Worm (Caenorhabditis elegans): ENCODE measurements around the gene npr-22.
A peak's percentile ranks its signal among the peaks of the same experiment; 100 is the strongest.

The npr-22 gene

ce11 chrIV:8520594-8520993 lies 38.6 kb upstream of the npr-22 start, which contains the start of gene pkg-2:
pkg-2 (plus strand) TSS chrIV:8520894.
- no peak for TF ChIP-seq lim-6 (tag; optimal IDR thresholded peaks at IDR 0.05)
- no peak for TF ChIP-seq elt-2 (tag; optimal IDR thresholded peaks at IDR 0.05)
- no peak for TF ChIP-seq F13H6.1 (tag; optimal IDR thresholded peaks at IDR 0.05)
- no peak for TF ChIP-seq ceh-2 (tag; optimal IDR thresholded peaks at IDR 0.05)
- no peak for TF ChIP-seq ref-2 (tag; optimal IDR thresholded peaks at IDR 0.05)
- TF ChIP-seq fkh-10 (GFP tag; optimal IDR thresholded peaks at IDR 0.05): no peak
- no peak for TF ChIP-seq sox-2 (GFP tag; IDR thresholded peaks at IDR 0.05)
- TF ChIP-seq pat-9 (tag; optimal IDR thresholded peaks at IDR 0.05): no peak

ce11 chrIV:8523981-8524380 lies 35.3 kb upstream of the npr-22 start:
- TF ChIP-seq ceh-19 (GFP tag; optimal IDR thresholded peaks at IDR 0.05) (no peak), pat-9 (tag; optimal IDR thresholded peaks at IDR 0.05) (no peak), unc-42 (tag; optimal IDR thresholded peaks at IDR 0.05) (no peak), gmeb-2 (tag; optimal IDR thresholded peaks at IDR 0.05) (no peak), pag-3 (tag; optimal IDR thresholded peaks at IDR 0.05; ENCODE audit: borderline replicate concordance) (no peak), ttx-3 (tag; optimal IDR thresholded peaks at IDR 0.05) (no peak), madf-2 (tag; optimal IDR thresholded peaks at IDR 0.05) (no peak), eyg-1 (tag; optimal IDR thresholded peaks at IDR 0.05) (no peak), ref-2 (tag; optimal IDR thresholded peaks at IDR 0.05) (no peak), nhr-232 (tag; optimal IDR thresholded peaks at IDR 0.05) (no peak), fkh-6 (tag; optimal IDR thresholded peaks at IDR 0.05) (no peak), ceh-31 (tag; optimal IDR thresholded peaks at IDR 0.05) (no peak)

DNA sequence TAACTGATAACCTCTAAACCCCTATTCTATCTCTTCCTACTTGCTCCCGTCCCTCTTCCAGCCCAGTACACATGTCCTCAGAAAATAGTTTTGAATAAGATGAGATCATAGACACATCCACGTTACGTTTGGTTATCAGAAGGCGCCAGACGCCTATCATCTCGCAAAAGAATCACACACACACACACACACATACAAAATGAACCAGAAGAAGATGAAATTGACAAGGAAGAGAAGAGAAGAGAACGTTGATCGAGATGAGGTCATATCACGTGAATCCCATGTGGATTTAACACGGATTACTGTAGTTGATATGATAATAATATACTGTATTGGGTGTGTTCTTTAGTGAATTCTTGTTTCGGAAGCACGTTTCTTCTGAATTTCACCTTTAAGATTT lies 33.2 kb upstream of the npr-22 start:
- TF ChIP-seq che-1 (tag; optimal IDR thresholded peaks at IDR 0.05) (no peak), ceh-24 (tag; optimal IDR thresholded peaks at IDR 0.05) (no peak), ama-1 (optimal IDR thresholded peaks at IDR 0.05) (no peak), fkh-10 (GFP tag; optimal IDR thresholded peaks at IDR 0.05) (no peak), ahr-1 (tag; optimal IDR thresholded peaks at IDR 0.05) (no peak), nhr-232 (tag; optimal IDR thresholded peaks at IDR 0.05) (no peak), zip-5 (tag; optimal IDR thresholded peaks at IDR 0.05) (no peak), odd-2 (tag; optimal IDR thresholded peaks at IDR 0.05) (no peak), ceh-18 (tag; optimal IDR thresholded peaks at IDR 0.05) (peak; percentile 73), hlh-30 (tag; optimal IDR thresholded peaks at IDR 0.05; ENCODE audit: insufficient read depth) (no peak), hlh-8 (tag; optimal IDR thresholded peaks at IDR 0.05) (no peak), unc-55 (GFP tag; optimal IDR thresholded peaks at IDR 0.05) (peak; percentile 73), dve-1 (tag; optimal IDR thresholded peaks at IDR 0.05) (no peak), rnt-1 (tag; optimal IDR thresholded peaks at IDR 0.05) (no peak)

- TF ChIP-seq ceh-6 (GFP tag; optimal IDR thresholded peaks at IDR 0.05): no peak
- no peak for TF ChIP-seq ztf-16 (tag; optimal IDR thresholded peaks at IDR 0.05)
Measured at ce11 chrIV:8526579-8526978, 32.7 kb upstream of the npr-22 start.

ce11 chrIV:8527598-8528012 lies 31.6 kb upstream of the npr-22 start:
- TF ChIP-seq ceh-31 (tag; optimal IDR thresholded peaks at IDR 0.05) (no peak), pqm-1 (tag; optimal IDR thresholded peaks at IDR 0.05) (peak; percentile 51), elt-2 (tag; optimal IDR thresholded peaks at IDR 0.05) (peak; percentile 95), ceh-18 (tag; optimal IDR thresholded peaks at IDR 0.05) (peak; percentile 68), rnt-1 (tag; optimal IDR thresholded peaks at IDR 0.05) (peak; percentile 3), hlh-30 (tag; optimal IDR thresholded peaks at IDR 0.05; ENCODE audit: insufficient read depth) (peak; percentile 82), gmeb-2 (tag; optimal IDR thresholded peaks at IDR 0.05) (no peak), sox-2 (GFP tag; IDR thresholded peaks at IDR 0.05) (no peak)

DNA sequence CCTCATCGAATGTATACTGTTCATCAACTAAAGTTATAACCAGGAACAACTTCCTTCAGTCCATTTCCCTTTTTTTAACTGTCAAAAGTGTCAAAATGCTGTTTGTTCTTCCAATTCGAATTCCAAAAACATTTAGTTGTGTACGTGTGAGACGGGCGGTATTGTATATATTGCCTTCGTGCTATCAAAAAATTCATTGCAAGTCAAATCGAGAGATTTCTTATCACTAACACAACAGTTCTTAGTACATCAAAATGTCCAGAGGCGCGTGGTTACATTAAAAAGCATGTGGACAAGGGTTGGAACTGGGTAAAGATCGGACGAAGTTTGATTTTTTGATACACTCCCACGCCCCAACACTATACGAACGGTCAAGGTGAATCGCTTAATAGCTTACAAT lies 30.9 kb upstream of the npr-22 start:
- TF ChIP-seq ceh-14 (tag; optimal IDR thresholded peaks at IDR 0.05): no peak
- TF ChIP-seq elt-2 (tag; optimal IDR thresholded peaks at IDR 0.05): peak; percentile 9
